Worm (Caenorhabditis elegans) whole organism, L4/young adult: ENCODE data around the gene str-153.

ENCODE experiments used
- W03F9.2 ChIP-seq: fragments of 150-350 bp; optimal IDR thresholded peaks from 2 replicates; lab custom pipeline; 2014; ENCODE audit warnings: missing biosample characterization, missing genetic modification characterization
- dao-5 ChIP-seq: sonication (generic microtip); optimal IDR thresholded peaks from 2 replicates; lab custom pipeline; 2016; ENCODE audit warnings: missing genotype, missing genetic modification characterization, moderate library complexity, missing compliant biosample characterization
- him-1 ChIP-seq: sonication (generic microtip); optimal IDR thresholded peaks from 2 replicates; lab custom pipeline; 2016; ENCODE audit warnings: missing genotype, missing genetic modification reagents, missing genetic modification characterization, missing compliant biosample characterization

The str-153 gene

ce11 chrIV:4934103-4934502 lies at the start of gene str-153:
Gene str-153 (plus strand): TSS chrIV:4934403.
- TF ChIP-seq W03F9.2 (tag; lab: Kevin White, UChicago) (no peak), him-1 (no peak), dao-5 (tag; lab: Kevin White, UChicago) (no peak)

- TF ChIP-seq dao-5 (tag; lab: Kevin White, UChicago): no peak
- TF ChIP-seq him-1: no peak
- no peak for TF ChIP-seq W03F9.2 (tag; lab: Kevin White, UChicago)
These were observed 48.8 kb upstream of the str-153 start for ce11 chrIV:4885435-4885834.

- TF ChIP-seq him-1 (no peak), dao-5 (tag; lab: Kevin White, UChicago) (no peak), W03F9.2 (tag; lab: Kevin White, UChicago) (no peak)
These were observed 46.9 kb upstream of the str-153 start, which contains the start of gene T08B6.1 for ce11 chrIV:4887258-4887657. Gene T08B6.1 (minus strand): TSS chrIV:4887358.

- TF ChIP-seq him-1: no peak
These were observed 44.6 kb upstream of the str-153 start, which contains the start of gene sgnh-1 for ce11 chrIV:4889613-4890012. Gene sgnh-1 (plus strand): TSS chrIV:4889913.

ce11 chrIV:4890543-4890942 lies 43.7 kb upstream of the str-153 start, which contains the start of gene T08B6.9:
Gene T08B6.9 (plus strand): TSS chrIV:4890843.
- TF ChIP-seq W03F9.2 (tag; lab: Kevin White, UChicago): no peak
- TF ChIP-seq dao-5 (tag; lab: Kevin White, UChicago): no peak
- no peak for TF ChIP-seq him-1

- no peak for TF ChIP-seq dao-5 (tag; lab: Kevin White, UChicago)
- no peak for TF ChIP-seq W03F9.2 (tag; lab: Kevin White, UChicago)
- TF ChIP-seq him-1: no peak
These were observed 30.2 kb upstream of the str-153 start, which contains the start of gene str-161 for ce11 chrIV:4903961-4904360. Gene str-161 (minus strand): TSS chrIV:4904061.

- TF ChIP-seq him-1 (no peak), W03F9.2 (tag; lab: Kevin White, UChicago) (no peak), dao-5 (tag; lab: Kevin White, UChicago) (no peak)
These were observed 28.5 kb upstream of the str-153 start, which contains the start of gene T08B6.4 for ce11 chrIV:4905645-4906135. Gene T08B6.4 (plus strand): TSS chrIV:4905695.

- TF ChIP-seq dao-5 (tag; lab: Kevin White, UChicago) (no peak), him-1 (no peak), W03F9.2 (tag; lab: Kevin White, UChicago) (no peak)
These were observed 25.2 kb upstream of the str-153 start, which contains the start of gene str-159 for ce11 chrIV:4909039-4909438. Gene str-159 (plus strand): TSS chrIV:4909339.

ce11 chrIV:4913090-4913489 lies 21.1 kb upstream of the str-153 start, which contains the start of gene str-156:
Gene str-156 (plus strand): TSS chrIV:4913390.
- TF ChIP-seq him-1: no peak
- no peak for TF ChIP-seq W03F9.2 (tag; lab: Kevin White, UChicago)
- no peak for TF ChIP-seq dao-5 (tag; lab: Kevin White, UChicago)

ce11 chrIV:4915689-4916088 lies 18.5 kb upstream of the str-153 start, which contains the start of gene str-155:
Gene str-155 (plus strand): TSS chrIV:4915989.
- no peak for TF ChIP-seq W03F9.2 (tag; lab: Kevin White, UChicago)
- TF ChIP-seq dao-5 (tag; lab: Kevin White, UChicago): no peak
- TF ChIP-seq him-1: no peak

ce11 chrIV:4917774-4918173 lies 16.4 kb upstream of the str-153 start, which contains the start of gene str-158:
Gene str-158 (plus strand): TSS chrIV:4918074.
- TF ChIP-seq him-1: no peak
- TF ChIP-seq W03F9.2 (tag; lab: Kevin White, UChicago): no peak
- no peak for TF ChIP-seq dao-5 (tag; lab: Kevin White, UChicago)

ce11 chrIV:4930045-4930444 lies 4.2 kb upstream of the str-153 start, which contains the start of gene Y9C9A.8:
Gene Y9C9A.8 (plus strand): TSS chrIV:4930345.
- TF ChIP-seq W03F9.2 (tag; lab: Kevin White, UChicago): no peak

ce11 chrIV:4930754-4931322 lies 3.4 kb upstream of the str-153 start:
- TF ChIP-seq him-1: no peak
- no peak for TF ChIP-seq W03F9.2 (tag; lab: Kevin White, UChicago)
- TF ChIP-seq dao-5 (tag; lab: Kevin White, UChicago): no peak

ce11 chrIV:4937647-4938046 lies 3.4 kb downstream of the str-153 start, which contains the start of gene fbxa-86:
Gene fbxa-86 (minus strand): TSS chrIV:4938013.
- TF ChIP-seq him-1 (no peak), W03F9.2 (tag; lab: Kevin White, UChicago) (no peak), dao-5 (tag; lab: Kevin White, UChicago) (no peak)
